Fruit fly (Drosophila melanogaster): ENCODE measurements around the gene Sgt.

Gene Sgt

DNA sequence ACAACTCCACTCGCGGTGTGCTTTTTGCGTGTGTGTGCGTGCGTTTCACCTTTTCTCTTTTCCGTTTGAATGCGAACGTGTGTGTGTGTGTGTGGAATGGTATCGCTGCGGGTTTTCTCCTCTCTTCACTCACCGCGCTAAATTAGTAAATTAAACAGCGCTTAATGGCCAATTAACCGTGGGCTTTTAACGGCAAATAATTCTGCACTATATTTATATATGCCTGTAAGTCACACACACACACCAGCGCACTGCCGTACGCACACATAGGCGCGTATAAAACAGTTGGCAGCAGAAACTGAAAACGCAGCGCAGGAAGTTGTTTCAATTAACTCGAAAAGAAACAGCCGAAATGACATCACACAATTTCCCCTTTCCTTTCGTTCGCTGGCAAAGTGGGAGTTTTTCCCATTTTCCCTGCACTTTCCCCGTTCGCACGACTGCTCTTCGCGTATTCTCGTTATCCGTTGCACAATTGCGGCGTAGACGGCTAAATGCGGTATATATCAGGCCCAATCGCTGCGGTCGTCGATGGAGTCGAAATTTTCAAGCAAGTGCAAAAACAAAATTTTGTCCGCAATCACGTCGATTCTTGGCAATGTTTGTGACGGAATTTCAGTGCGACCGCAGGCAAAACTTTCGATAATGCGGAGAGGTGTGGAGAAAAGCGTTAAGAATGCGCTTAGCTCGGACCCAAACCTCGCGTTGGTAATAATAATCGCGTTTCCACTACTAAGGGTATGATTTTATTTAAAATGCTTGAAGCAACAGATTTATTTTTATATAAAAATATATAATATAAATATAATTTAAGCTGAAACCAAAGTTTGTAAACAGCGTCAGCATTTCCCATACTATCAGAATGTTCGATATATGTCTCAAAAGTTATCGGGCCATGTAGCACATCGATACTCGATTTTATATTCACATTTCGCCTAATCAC, 1.4 kb downstream of the Sgt start, which contains the start of gene BicD (continued):
- TF ChIP-seq Opbp (GFP tag; IDR thresholded peaks at IDR 0.05; ENCODE audit: partially characterized antibody) (peak; percentile 49; the same call in 1 of the 3 replicates), CG11695 (GFP tag; IDR thresholded peaks at IDR 0.05) (0 out of 3 replicates have a peak, but pooled peaks have one; percentile 15), CG17612 (GFP tag; IDR thresholded peaks at IDR 0.05) (0 out of 2 replicates have a peak, but pooled peaks have one; percentile 7), shn (GFP tag; optimal IDR thresholded peaks at IDR 0.05) (no peak), dmrt99B (tag; optimal IDR thresholded peaks at IDR 0.05) (no peak), CG17568 (GFP tag; optimal IDR thresholded peaks at IDR 0.05) (no peak), fu2 (GFP tag; optimal IDR thresholded peaks at IDR 0.05) (no peak), br (optimal IDR thresholded peaks at IDR 0.05) (no peak), CG13287 (GFP tag; IDR thresholded peaks at IDR 0.05; ENCODE audit: partially characterized antibody) (peak; percentile 78), Nf-YA (GFP tag; IDR thresholded peaks at IDR 0.05) (no peak), CG10274 (GFP tag; optimal IDR thresholded peaks at IDR 0.05) (no peak), CG2129 (GFP tag; IDR thresholded peaks at IDR 0.05; ENCODE audit: partially characterized antibody) (no peak), HLH54F (GFP tag; optimal IDR thresholded peaks at IDR 0.05) (no peak), danr (GFP tag; IDR thresholded peaks at IDR 0.05) (no peak), ftz-f1 (GFP tag; optimal IDR thresholded peaks at IDR 0.05) (no peak), Dad (GFP tag; optimal IDR thresholded peaks at IDR 0.05) (no peak), HLH4C (GFP tag; IDR thresholded peaks at IDR 0.05; ENCODE audit: partially characterized antibody) (peak; percentile 80), nom (GFP tag; optimal IDR thresholded peaks at IDR 0.05) (peak; percentile 35), CG17829 (tag; optimal IDR thresholded peaks at IDR 0.05) (peak; percentile 68), CG10147 (GFP tag; optimal IDR thresholded peaks at IDR 0.05) (no peak), ATbp (GFP tag; optimal IDR thresholded peaks at IDR 0.05) (no peak), CrebB (tag; optimal IDR thresholded peaks at IDR 0.05) (peak; percentile 32), gcm (GFP tag; optimal IDR thresholded peaks at IDR 0.05) (no peak), CG11093 (GFP tag; IDR thresholded peaks at IDR 0.05) (no peak), CG2199 (GFP tag; IDR thresholded peaks at IDR 0.05) (0 out of 3 replicates have a peak, but pooled peaks have one; percentile 26), repo (GFP tag; optimal IDR thresholded peaks at IDR 0.05) (no peak), hkb (optimal IDR thresholded peaks at IDR 0.05) (no peak), hkb (GFP tag; IDR thresholded peaks at IDR 0.05) (peak; percentile 39), CG4282 (GFP tag; optimal IDR thresholded peaks at IDR 0.05) (no peak), knrl (GFP tag; IDR thresholded peaks at IDR 0.05; ENCODE audit: partially characterized antibody) (peak; percentile 73), CG4424 (GFP tag; optimal IDR thresholded peaks at IDR 0.05) (no peak), pho (GFP tag; optimal IDR thresholded peaks at IDR 0.05) (no peak), CG17186 (GFP tag; optimal IDR thresholded peaks at IDR 0.05) (peak; percentile 77), CG6791 (GFP tag; IDR thresholded peaks at IDR 0.05; ENCODE audit: partially characterized antibody) (peak; percentile 63; the same call in 1 of the 3 replicates), CG4707 (GFP tag; optimal IDR thresholded peaks at IDR 0.05) (no peak), Meics (GFP tag; optimal IDR thresholded peaks at IDR 0.05) (no peak), CG13296 (GFP tag; optimal IDR thresholded peaks at IDR 0.05) (peak; percentile 24), BtbVII (GFP tag; optimal IDR thresholded peaks at IDR 0.05) (peak; percentile 36), Ravus (GFP tag; IDR thresholded peaks at IDR 0.05) (no peak), CG9609 (GFP tag; optimal IDR thresholded peaks at IDR 0.05) (no peak), Dek (tag; optimal IDR thresholded peaks at IDR 0.05) (peak; percentile 24), MBD-R2 (GFP tag; IDR thresholded peaks at IDR 0.05) (peak; percentile 52), ci (GFP tag; IDR thresholded peaks at IDR 0.05) (no peak), crc (GFP tag; optimal IDR thresholded peaks at IDR 0.05) (no peak), CG6175 (GFP tag; IDR thresholded peaks at IDR 0.05) (no peak), CG11696 (GFP tag; IDR thresholded peaks at IDR 0.05) (no peak), CG17361 (GFP tag; IDR thresholded peaks at IDR 0.05) (0 out of 3 replicates have a peak, but pooled peaks have one; percentile 36), PHDP (tag; optimal IDR thresholded peaks at IDR 0.05) (peak; percentile 5), CG1603 (tag; optimal IDR thresholded peaks at IDR 0.05) (peak; percentile 35)
